Fruit fly (Drosophila melanogaster): Measurements from ENCODE around the gene klu.

Gene klu

DNA sequence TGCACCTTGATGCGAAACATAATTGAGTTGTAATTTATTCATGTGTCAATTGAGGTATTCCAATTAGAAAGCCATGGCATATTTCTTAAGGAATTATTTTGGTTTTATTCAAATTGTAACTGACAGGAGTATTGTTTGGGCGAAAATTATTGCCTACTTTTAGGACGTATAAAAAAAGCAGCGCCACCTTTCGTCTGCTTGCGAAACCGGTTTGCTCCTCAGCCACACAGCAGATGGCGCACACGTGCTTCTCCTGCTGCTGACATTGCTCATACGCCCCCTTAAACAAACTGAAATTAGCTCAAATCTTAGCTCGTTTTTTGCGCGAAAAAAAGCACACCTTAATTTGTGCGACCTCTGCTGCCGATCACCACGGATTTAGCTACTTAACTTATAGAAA lies 38.9 kb upstream of the klu start (continued):
- no peak for TF ChIP-seq vri (GFP tag; optimal IDR thresholded peaks at IDR 0.05)
- peak; percentile 80 for TF ChIP-seq cyc (GFP tag; optimal IDR thresholded peaks at IDR 0.05)
- no peak for TF ChIP-seq Ets96B (tag; optimal IDR thresholded peaks at IDR 0.05)
- peak; percentile 4 for TF ChIP-seq achi (GFP tag; optimal IDR thresholded peaks at IDR 0.05)
- TF ChIP-seq CG6792 (GFP tag; optimal IDR thresholded peaks at IDR 0.05) = peak; percentile 62
- TF ChIP-seq CG16779 (tag; optimal IDR thresholded peaks at IDR 0.05) = no peak
- TF ChIP-seq CG4318 (GFP tag; optimal IDR thresholded peaks at IDR 0.05) = no peak
- TF ChIP-seq CG8319 (GFP tag; optimal IDR thresholded peaks at IDR 0.05) = peak; percentile 23
- TF ChIP-seq CG10669 (GFP tag; optimal IDR thresholded peaks at IDR 0.05) = peak; percentile 37
- no peak for TF ChIP-seq CG8632 (GFP tag; optimal IDR thresholded peaks at IDR 0.05)

DNA sequence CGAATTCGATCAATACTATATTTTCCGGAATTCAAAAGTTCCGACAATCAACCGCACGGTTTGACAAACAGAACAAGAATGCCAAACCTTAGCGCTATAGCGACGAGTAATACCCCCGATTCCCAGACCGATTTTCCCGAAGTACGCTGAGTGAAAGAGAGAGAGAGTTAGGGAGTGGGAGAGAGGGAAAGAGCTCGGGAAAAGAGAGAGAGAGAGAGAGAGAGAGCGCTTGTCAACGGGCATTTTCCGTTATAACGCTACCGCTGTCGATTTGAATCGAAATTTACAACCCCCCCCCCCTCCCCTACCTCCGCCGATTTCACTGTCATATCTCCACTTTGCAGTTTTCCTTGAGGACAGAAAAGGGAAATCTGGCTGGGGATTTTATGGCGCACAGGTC lies 37.6 kb upstream of the klu start:
- TF ChIP-seq Eip93F (GFP tag; optimal IDR thresholded peaks at IDR 0.05) = no peak
- TF ChIP-seq CG6854 (GFP tag; optimal IDR thresholded peaks at IDR 0.05) = no peak
- TF ChIP-seq CG15336 (GFP tag; IDR thresholded peaks at IDR 0.05) = no peak
- no peak for TF ChIP-seq Sox14 (GFP tag; optimal IDR thresholded peaks at IDR 0.05)
- no peak for TF ChIP-seq CG16779 (tag; optimal IDR thresholded peaks at IDR 0.05)
- TF ChIP-seq Lpt (GFP tag; optimal IDR thresholded peaks at IDR 0.05) = no peak
- no peak for TF ChIP-seq svp (GFP tag)
- TF ChIP-seq fkh (GFP tag; optimal IDR thresholded peaks at IDR 0.05) = no peak
- no peak for TF ChIP-seq Met (GFP tag; optimal IDR thresholded peaks at IDR 0.05)
- no peak for TF ChIP-seq Hr38 (GFP tag; optimal IDR thresholded peaks at IDR 0.05)
- no peak for TF ChIP-seq CG8632 (GFP tag; optimal IDR thresholded peaks at IDR 0.05)
- no peak for TF ChIP-seq Hr4 (GFP tag; optimal IDR thresholded peaks at IDR 0.05)
- no peak for TF ChIP-seq cyc (GFP tag; optimal IDR thresholded peaks at IDR 0.05)
- no peak for TF ChIP-seq pdm3 (GFP tag; optimal IDR thresholded peaks at IDR 0.05)
- TF ChIP-seq CG3032 (tag; optimal IDR thresholded peaks at IDR 0.05) = no peak
- TF ChIP-seq Smox (GFP tag; optimal IDR thresholded peaks at IDR 0.05) = no peak
- no peak for TF ChIP-seq CG11762 (GFP tag; optimal IDR thresholded peaks at IDR 0.05; ENCODE audit: insufficient read depth)
- no peak for TF ChIP-seq lz (GFP tag; optimal IDR thresholded peaks at IDR 0.05)

DNA sequence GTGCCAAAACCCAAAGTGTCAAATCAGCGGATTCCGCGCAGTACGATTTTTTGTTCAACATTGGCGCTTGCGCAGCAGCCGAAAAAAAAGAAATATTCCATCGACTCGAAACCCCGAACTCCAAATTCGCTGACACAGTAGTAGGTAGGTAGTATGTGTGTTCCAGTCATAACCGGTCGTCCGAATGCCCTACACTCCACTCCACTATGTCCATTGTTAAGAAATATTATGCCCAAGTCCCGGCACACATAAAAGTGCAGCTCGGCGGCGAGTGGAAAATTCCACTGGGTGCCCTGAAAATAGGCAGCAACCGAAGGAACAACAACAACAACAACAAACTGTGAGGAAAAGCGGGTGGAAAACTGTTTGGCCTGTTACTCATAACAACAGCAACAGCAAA lies 36.0 kb upstream of the klu start:
- TF ChIP-seq fd85E (GFP tag; optimal IDR thresholded peaks at IDR 0.05) (no peak), CG6792 (GFP tag; optimal IDR thresholded peaks at IDR 0.05) (no peak), pdm3 (GFP tag; optimal IDR thresholded peaks at IDR 0.05) (no peak), CG6854 (GFP tag; optimal IDR thresholded peaks at IDR 0.05) (no peak), svp (GFP tag) (no peak), fkh (GFP tag; optimal IDR thresholded peaks at IDR 0.05) (no peak), Smox (GFP tag; optimal IDR thresholded peaks at IDR 0.05) (no peak), CG8119 (GFP tag; IDR thresholded peaks at IDR 0.05) (0 out of 3 replicates have a peak, but pooled peaks have one; percentile 12)

DNA sequence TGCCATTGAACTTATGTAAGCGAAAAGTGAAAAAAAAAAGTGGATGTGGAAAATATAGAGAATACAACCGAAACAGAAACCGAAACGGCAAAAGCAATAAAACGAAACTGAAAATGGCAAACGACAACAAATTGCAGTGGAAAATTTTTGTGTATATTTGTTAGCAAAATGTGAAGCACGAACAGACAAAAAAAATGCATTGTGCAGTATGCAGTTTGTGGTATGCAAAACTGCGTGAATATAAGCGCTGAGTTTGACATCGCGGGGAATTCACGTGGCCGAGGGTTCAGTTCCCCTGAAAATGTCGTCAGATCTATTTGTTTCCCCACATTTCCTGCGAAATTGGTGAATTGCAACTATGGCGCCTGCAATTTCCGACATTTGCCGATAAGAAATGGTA lies 34.7 kb upstream of the klu start:
- TF ChIP-seq fd85E (GFP tag; optimal IDR thresholded peaks at IDR 0.05) (no peak), lz (GFP tag; optimal IDR thresholded peaks at IDR 0.05) (no peak), topi (GFP tag; optimal IDR thresholded peaks at IDR 0.05) (no peak), CG6808 (GFP tag; optimal IDR thresholded peaks at IDR 0.05) (no peak), achi (GFP tag; optimal IDR thresholded peaks at IDR 0.05) (no peak)

DNA sequence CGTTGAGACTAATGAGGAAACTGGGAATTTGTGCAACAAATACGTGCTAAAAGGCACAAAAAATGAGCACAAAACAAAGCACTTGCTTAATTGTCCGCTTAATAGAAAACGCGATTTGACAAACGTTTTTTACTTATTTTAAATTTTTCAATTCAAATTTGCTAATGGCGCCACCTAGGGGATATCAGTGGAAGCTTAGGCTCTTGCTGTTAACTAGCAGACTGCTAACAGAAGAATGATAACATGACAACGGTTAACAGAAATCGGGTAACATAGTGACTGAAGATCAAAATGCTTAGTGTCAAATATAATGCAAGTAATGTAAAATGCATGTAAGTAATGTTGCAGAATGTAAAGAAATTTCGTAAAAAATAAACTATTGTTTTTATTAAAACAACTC lies 32.2 kb upstream of the klu start:
- TF ChIP-seq Sox14 (GFP tag; optimal IDR thresholded peaks at IDR 0.05) = no peak
- no peak for TF ChIP-seq dsx (GFP tag; optimal IDR thresholded peaks at IDR 0.05; ENCODE audit: poor library complexity, severe bottlenecking)
- TF ChIP-seq vri (GFP tag; optimal IDR thresholded peaks at IDR 0.05) = no peak
- no peak for TF ChIP-seq Ets96B (tag; optimal IDR thresholded peaks at IDR 0.05)
- TF ChIP-seq Hr38 (GFP tag; optimal IDR thresholded peaks at IDR 0.05) = no peak
- TF ChIP-seq CG9139 (GFP tag; optimal IDR thresholded peaks at IDR 0.05) = no peak
- TF ChIP-seq dac (GFP tag; optimal IDR thresholded peaks at IDR 0.05) = no peak
- no peak for TF ChIP-seq Met (GFP tag; optimal IDR thresholded peaks at IDR 0.05)
- no peak for TF ChIP-seq CG8632 (GFP tag; optimal IDR thresholded peaks at IDR 0.05)
- TF ChIP-seq CG4318 (GFP tag; optimal IDR thresholded peaks at IDR 0.05) = no peak
- TF ChIP-seq OdsH (GFP tag; optimal IDR thresholded peaks at IDR 0.05) = no peak
- no peak for TF ChIP-seq net (GFP tag; optimal IDR thresholded peaks at IDR 0.05)
- TF ChIP-seq CG6163 (GFP tag; IDR thresholded peaks at IDR 0.05) = no peak
- TF ChIP-seq CG3032 (tag; optimal IDR thresholded peaks at IDR 0.05) = no peak
- TF ChIP-seq Hr4 (GFP tag; optimal IDR thresholded peaks at IDR 0.05) = no peak
- TF ChIP-seq topi (GFP tag; optimal IDR thresholded peaks at IDR 0.05) = no peak
- no peak for TF ChIP-seq CG8319 (GFP tag; optimal IDR thresholded peaks at IDR 0.05)
- no peak for TF ChIP-seq cyc (GFP tag; optimal IDR thresholded peaks at IDR 0.05)
- no peak for TF ChIP-seq ss (GFP tag; optimal IDR thresholded peaks at IDR 0.05)
